Fruit fly (Drosophila melanogaster) whole organism, embryonic: ENCODE data around the gene CG7352.

ENCODE experiments used
- CG4424 ChIP-seq: fragments of 200-800 bp; sonication (Bioruptor generic); optimal IDR thresholded peaks from 3 replicates; lab custom pipeline; 2016; ENCODE audit warnings: missing biosample characterization, missing genetic modification characterization
- CTCF ChIP-seq: fragments of 200-800 bp; sonication (Bioruptor generic); optimal IDR thresholded peaks from 2 replicates; lab custom pipeline; 2017; ENCODE audit warnings: missing biosample characterization, mild to moderate bottlenecking, missing genetic modification characterization, moderate library complexity
- Nf-YB ChIP-seq: fragments of 200-800 bp; sonication (Bioruptor generic); optimal IDR thresholded peaks from 3 replicates; lab custom pipeline; 2019; ENCODE audit warnings: missing biosample characterization, mild to moderate bottlenecking, missing genetic modification characterization, moderate library complexity
- Nf-YC ChIP-seq: fragments of 200-800 bp; optimal IDR thresholded peaks from 3 replicates; lab custom pipeline; 2019; ENCODE audit warnings: missing biosample characterization, mild to moderate bottlenecking, missing genetic modification characterization, moderate library complexity
- bbx ChIP-seq: fragments of 200-800 bp; sonication (Bioruptor generic); IDR thresholded peaks from 2 replicates; pipeline ENCODE4 v1.3.6; 2022; ENCODE audit warnings: missing biosample characterization, missing genetic modification characterization; ENCODE audit not compliant: partially characterized antibody
- shn ChIP-seq: fragments of 200-800 bp; sonication (Bioruptor generic); optimal IDR thresholded peaks from 3 replicates; lab custom pipeline; 2016; ENCODE audit warnings: missing biosample characterization, missing genetic modification characterization

Gene CG7352

dm6 chr3R:8368553-8368952, 21.2 kb downstream of the CG7352 start:
- TF ChIP-seq Nf-YB (GFP tag; lab: Kevin White, UChicago) (peak; percentile 74), Nf-YC (tag; lab: Kevin White, UChicago) (peak; percentile 72), shn (GFP tag; lab: Kevin White, UChicago) (no peak)

- TF ChIP-seq bbx (GFP tag; lab: Robert Waterston, UW) (no peak), CG4424 (GFP tag; lab: Kevin White, UChicago) (no peak), CTCF (GFP tag; lab: Kevin White, UChicago) (peak; percentile 84)
Measured at dm6 chr3R:8389636-8390035, 42.3 kb downstream of the CG7352 start.
